Worm (Caenorhabditis elegans) whole organism, late embryonic: ENCODE results near the gene srh-193.
"Not testable (repeated sequence)": the region's sequence is repeated elsewhere in the genome, so short reads cannot be mapped to it uniquely, and the experiment has no call there.

Source experiments
- C38D4.7 ChIP-seq: fragments of 200-800 bp; sonication (Bioruptor generic); optimal IDR thresholded peaks from 2 replicates; lab custom pipeline; 2018; ENCODE audit warnings: mild to moderate bottlenecking, missing genetic modification characterization, moderate library complexity, missing compliant biosample characterization
- F13H6.1 ChIP-seq: sonication (generic microtip); optimal IDR thresholded peaks from 2 replicates; lab custom pipeline; 2016; ENCODE audit warnings: missing genetic modification characterization, missing compliant biosample characterization
- K09A11.1 ChIP-seq: sonication (generic microtip); optimal IDR thresholded peaks from 2 replicates; lab custom pipeline; 2017; ENCODE audit warnings: antibody characterized with exemption, mild to moderate bottlenecking, missing genetic modification characterization, missing compliant biosample characterization; ENCODE audit not compliant: insufficient read depth
- ahr-1 ChIP-seq: sonication (generic microtip); optimal IDR thresholded peaks from 2 replicates; lab custom pipeline; 2016; ENCODE audit warnings: missing genetic modification characterization, missing compliant biosample characterization
- ceh-22 ChIP-seq: sonication (generic microtip); optimal IDR thresholded peaks from 2 replicates; lab custom pipeline; 2017; ENCODE audit warnings: missing biosample characterization, missing genetic modification characterization
- ceh-34 ChIP-seq: sonication (generic microtip); optimal IDR thresholded peaks from 2 replicates; lab custom pipeline; 2016; ENCODE audit warnings: mild to moderate bottlenecking, missing genetic modification characterization, missing compliant biosample characterization
- ceh-45 ChIP-seq: fragments of 200-800 bp; sonication (Bioruptor generic); IDR thresholded peaks from 2 replicates; pipeline ENCODE4 v1.3.6; 2022; ENCODE audit warnings: missing genetic modification reagents, missing genetic modification characterization, missing compliant biosample characterization
- ceh-48 ChIP-seq: sonication (generic microtip); optimal IDR thresholded peaks from 2 replicates; lab custom pipeline; 2016; ENCODE audit warnings: missing genetic modification characterization, inconsistent platforms, missing compliant biosample characterization
- ceh-9 ChIP-seq: sonication (generic microtip); optimal IDR thresholded peaks from 2 replicates; lab custom pipeline; 2016; ENCODE audit warnings: mild to moderate bottlenecking, missing genetic modification characterization, inconsistent platforms, missing compliant biosample characterization
- che-1 ChIP-seq: sonication (generic microtip); optimal IDR thresholded peaks from 2 replicates; lab custom pipeline; 2016; ENCODE audit warnings: mild to moderate bottlenecking, missing genetic modification characterization, missing compliant biosample characterization
- elt-4 ChIP-seq: sonication (generic microtip); optimal IDR thresholded peaks from 2 replicates; lab custom pipeline; 2016; ENCODE audit warnings: missing genetic modification characterization, missing compliant biosample characterization
- ets-4 ChIP-seq: sonication (generic microtip); optimal IDR thresholded peaks from 2 replicates; lab custom pipeline; 2016; ENCODE audit warnings: missing genetic modification characterization, missing compliant biosample characterization
- eyg-1 ChIP-seq: sonication (generic microtip); optimal IDR thresholded peaks from 2 replicates; lab custom pipeline; 2016; ENCODE audit warnings: missing genotype, missing genetic modification characterization, missing compliant biosample characterization
- fax-1 ChIP-seq: sonication (generic microtip); optimal IDR thresholded peaks from 2 replicates; lab custom pipeline; 2016; ENCODE audit warnings: missing genotype, missing genetic modification characterization, missing compliant biosample characterization
- fkh-10 ChIP-seq: fragments of 150-350 bp; optimal IDR thresholded peaks from 2 replicates; lab custom pipeline; 2014; ENCODE audit warnings: missing biosample characterization, missing genetic modification reagents, missing genetic modification characterization
- hlh-13 ChIP-seq: fragments of 200-800 bp; sonication (Bioruptor generic); optimal IDR thresholded peaks from 2 replicates; lab custom pipeline; 2018; ENCODE audit warnings: mild to moderate bottlenecking, missing genetic modification characterization, missing compliant biosample characterization
- lim-6 ChIP-seq: sonication (generic microtip); optimal IDR thresholded peaks from 2 replicates; lab custom pipeline; 2016; ENCODE audit warnings: missing genetic modification characterization, missing compliant biosample characterization
- nhr-232 ChIP-seq: sonication (generic microtip); optimal IDR thresholded peaks from 2 replicates; lab custom pipeline; 2016; ENCODE audit warnings: missing genetic modification characterization, missing compliant biosample characterization
- odd-2 ChIP-seq: sonication (generic microtip); optimal IDR thresholded peaks from 2 replicates; lab custom pipeline; 2017; ENCODE audit warnings: antibody characterized with exemption, mild to moderate bottlenecking, missing genetic modification characterization, missing compliant biosample characterization
- pax-1 ChIP-seq: fragments of 150-350 bp; optimal IDR thresholded peaks from 2 replicates; lab custom pipeline; 2014; ENCODE audit warnings: missing biosample characterization, missing genetic modification characterization
- pha-2 ChIP-seq: sonication (generic microtip); optimal IDR thresholded peaks from 2 replicates; lab custom pipeline; 2017; ENCODE audit warnings: mild to moderate bottlenecking, missing genetic modification characterization, missing compliant biosample characterization
- pqm-1 ChIP-seq: sonication (generic microtip); optimal IDR thresholded peaks from 2 replicates; lab custom pipeline; 2016; ENCODE audit warnings: missing genetic modification characterization, missing compliant biosample characterization
- ref-2 ChIP-seq: sonication (generic microtip); optimal IDR thresholded peaks from 2 replicates; lab custom pipeline; 2016; ENCODE audit warnings: missing genetic modification characterization, missing compliant biosample characterization
- sdc-2 ChIP-seq: sonication (generic microtip); optimal IDR thresholded peaks from 2 replicates; lab custom pipeline; 2016; ENCODE audit warnings: missing genotype, missing genetic modification characterization, missing compliant biosample characterization
- syd-9 ChIP-seq: sonication (generic microtip); optimal IDR thresholded peaks from 2 replicates; lab custom pipeline; 2016; ENCODE audit warnings: mild to moderate bottlenecking, missing genetic modification characterization, moderate library complexity, missing compliant biosample characterization
- tbx-7 ChIP-seq: sonication (generic microtip); optimal IDR thresholded peaks from 2 replicates; lab custom pipeline; 2016; ENCODE audit warnings: missing genotype, missing genetic modification characterization, missing compliant biosample characterization
- ttx-3 ChIP-seq: sonication (generic microtip); optimal IDR thresholded peaks from 2 replicates; lab custom pipeline; 2016; ENCODE audit warnings: missing genetic modification reagents, missing genetic modification characterization, missing compliant biosample characterization
- zip-5 ChIP-seq: sonication (generic microtip); optimal IDR thresholded peaks from 2 replicates; lab custom pipeline; 2016; ENCODE audit warnings: missing genetic modification characterization, missing compliant biosample characterization

Gene srh-193

DNA sequence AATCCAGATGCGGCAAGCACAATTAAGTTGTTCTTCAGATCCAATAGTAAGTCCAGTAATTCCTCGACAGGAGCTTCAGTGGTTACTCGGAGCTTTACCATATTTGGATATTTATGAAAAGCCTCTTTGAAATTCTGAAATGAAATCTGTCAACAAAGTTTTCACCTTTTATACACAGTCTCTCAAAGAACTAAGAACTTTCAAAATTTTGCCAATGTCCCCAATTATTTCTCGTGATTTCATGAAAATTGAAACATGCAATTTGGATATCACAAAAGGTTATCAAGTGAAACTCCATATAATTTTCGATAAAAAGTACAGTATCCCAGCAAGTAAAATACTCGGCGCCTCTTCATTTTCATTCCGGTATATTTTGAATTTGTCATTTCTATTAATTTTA, 5.9 kb upstream of the srh-193 start, which contains the start of gene F47D2.11:
F47D2.11 (minus strand) TSS at position 101 of the 400 bp plus-strand sequence.
- no peak for TF ChIP-seq odd-2 (tag; lab: Kevin White, UChicago)
- TF ChIP-seq sdc-2 = no peak
- no peak for TF ChIP-seq che-1 (tag; lab: Kevin White, UChicago)
- no peak for TF ChIP-seq nhr-232 (tag; lab: Kevin White, UChicago)
- TF ChIP-seq tbx-7 (tag; lab: Kevin White, UChicago) = no peak
- TF ChIP-seq pax-1 = no peak
- no peak for TF ChIP-seq pha-2 (tag; lab: Kevin White, UChicago)
- no peak for TF ChIP-seq ceh-48 (tag; lab: Kevin White, UChicago)
- TF ChIP-seq fax-1 = no peak
- no peak for TF ChIP-seq lim-6 (tag; lab: Kevin White, UChicago)

DNA sequence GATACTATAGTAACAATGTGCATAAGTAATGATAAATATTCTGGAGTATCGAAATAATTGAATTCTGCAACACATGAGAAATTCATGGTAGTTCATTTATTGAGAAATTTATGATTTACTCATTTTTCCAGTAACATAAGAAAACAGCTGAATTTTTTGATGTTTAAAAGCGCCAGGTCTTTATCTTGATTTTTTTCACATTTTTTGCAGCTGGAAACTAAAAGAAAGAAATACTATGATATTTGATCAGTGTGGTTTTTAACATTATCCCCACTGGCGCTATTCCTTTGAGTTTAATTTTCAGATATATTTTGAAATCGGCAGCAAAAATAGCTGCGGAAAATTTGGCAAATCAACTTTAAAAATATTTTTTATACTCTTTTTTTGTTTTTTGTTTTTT, 3.4 kb upstream of the srh-193 start, which contains the start of gene srh-194:
srh-194 (minus strand) TSS at position 101 of the 400 bp plus-strand sequence.
- not testable (repeated sequence) for TF ChIP-seq pqm-1 (tag; lab: Kevin White, UChicago); odd-2 (tag; lab: Kevin White, UChicago); C38D4.7 (GFP tag; lab: Kevin White, UChicago)

DNA sequence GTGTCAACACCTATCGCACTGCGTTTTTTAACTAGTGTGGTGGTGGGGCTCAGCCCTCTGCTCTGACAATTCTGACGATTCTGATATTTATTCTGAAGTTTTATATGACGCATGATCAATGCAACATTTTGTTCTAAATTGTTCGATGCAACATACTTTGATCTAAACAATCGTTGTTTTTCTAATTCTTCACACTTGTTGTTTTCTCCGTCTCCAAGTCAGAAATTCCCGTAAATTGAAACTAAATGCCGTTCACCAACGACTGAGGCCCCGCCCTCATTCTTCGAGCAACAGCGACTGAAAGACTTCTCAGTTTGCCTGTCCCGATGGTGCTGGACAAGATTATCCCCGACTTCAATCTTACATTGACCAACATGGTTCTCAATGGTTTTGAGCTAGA, 5.3 kb downstream of the srh-193 start, which contains the start of gene srt-19:
srt-19 (plus strand) TSS at position 301 of the 400 bp plus-strand sequence.
- TF ChIP-seq K09A11.1; eyg-1 (tag; lab: Kevin White, UChicago); hlh-13 (GFP tag; lab: Kevin White, UChicago): not testable (repeated sequence)

DNA sequence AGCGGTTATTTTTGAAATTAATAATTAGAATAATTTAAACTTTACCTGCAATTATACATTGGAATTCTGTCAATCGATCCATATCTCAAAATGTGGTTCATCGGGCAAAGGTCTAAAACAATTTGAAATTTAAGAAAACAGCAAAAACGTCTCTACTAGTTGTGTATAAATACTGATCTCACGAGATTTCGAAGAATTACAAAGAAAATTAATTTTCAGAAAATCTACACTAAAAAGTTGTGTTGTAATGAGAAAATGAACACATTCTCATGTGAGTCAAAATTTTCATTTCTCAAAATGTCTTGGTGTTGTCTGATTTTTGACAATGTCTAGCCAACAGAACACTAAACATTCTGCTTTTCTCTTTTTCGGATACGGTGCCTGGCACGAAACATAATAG, 8.3 kb downstream of the srh-193 start, which contains the start of gene srt-37:
srt-37 (minus strand) TSS at position 101 of the 400 bp plus-strand sequence.
- TF ChIP-seq ceh-48, ets-4, zip-5 (tag; lab: Kevin White, UChicago): not testable (repeated sequence)

DNA sequence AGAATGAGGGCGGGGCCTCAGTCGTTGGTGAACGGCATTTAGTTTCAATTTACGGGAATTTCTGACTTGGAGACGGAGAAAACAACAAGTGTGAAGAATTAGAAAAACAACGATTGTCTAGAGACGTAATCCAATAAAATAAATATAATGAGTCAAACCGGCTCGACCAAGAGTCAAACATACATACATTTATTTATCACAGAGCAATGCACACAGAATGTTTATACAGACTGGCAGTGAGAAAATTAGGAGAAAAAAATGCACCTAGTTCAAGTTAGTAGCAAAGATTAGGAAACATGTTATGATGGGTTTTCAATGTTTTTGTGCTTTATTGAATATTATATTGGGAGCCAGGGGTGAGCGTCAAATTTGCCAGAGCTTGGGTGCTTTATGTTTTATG, 11.3 kb downstream of the srh-193 start, which contains the start of gene srt-20:
srt-20 (minus strand) TSS at position 101 of the 400 bp plus-strand sequence.
- TF ChIP-seq F13H6.1 (tag; lab: Kevin White, UChicago); pax-1; ceh-22: not testable (repeated sequence)

DNA sequence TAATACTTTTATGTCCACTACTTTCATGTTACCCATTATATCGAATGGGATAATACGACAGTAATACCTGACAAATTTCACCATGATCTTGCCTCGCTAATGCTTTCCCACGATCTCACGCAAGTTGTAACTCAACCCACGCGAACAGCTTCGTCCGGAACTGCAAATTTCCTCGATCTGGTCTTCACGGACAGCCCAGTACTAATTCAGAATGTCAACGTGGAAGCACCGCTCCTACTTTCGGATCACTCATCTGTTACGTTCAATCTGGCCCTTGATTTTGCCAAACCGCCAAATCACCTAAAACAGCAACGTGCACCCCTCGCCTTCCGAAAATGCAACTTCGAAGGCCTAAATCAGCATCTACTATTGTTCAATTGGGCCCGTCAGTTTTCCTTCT, 16.6 kb downstream of the srh-193 start:
- TF ChIP-seq ttx-3 (tag; lab: Kevin White, UChicago) = no peak
- no peak for TF ChIP-seq pha-2 (tag; lab: Kevin White, UChicago)
- no peak for TF ChIP-seq elt-4 (tag; lab: Kevin White, UChicago)
- TF ChIP-seq fkh-10 (GFP tag; lab: Kevin White, UChicago) = no peak
- no peak for TF ChIP-seq ref-2 (tag; lab: Kevin White, UChicago)
- no peak for TF ChIP-seq ceh-45
- no peak for TF ChIP-seq ceh-34 (tag; lab: Kevin White, UChicago)
- TF ChIP-seq odd-2 (tag; lab: Kevin White, UChicago) = no peak
- no peak for TF ChIP-seq ahr-1 (tag; lab: Kevin White, UChicago)
- no peak for TF ChIP-seq che-1 (tag; lab: Kevin White, UChicago)
- TF ChIP-seq ceh-9 (tag; lab: Kevin White, UChicago) = no peak

DNA sequence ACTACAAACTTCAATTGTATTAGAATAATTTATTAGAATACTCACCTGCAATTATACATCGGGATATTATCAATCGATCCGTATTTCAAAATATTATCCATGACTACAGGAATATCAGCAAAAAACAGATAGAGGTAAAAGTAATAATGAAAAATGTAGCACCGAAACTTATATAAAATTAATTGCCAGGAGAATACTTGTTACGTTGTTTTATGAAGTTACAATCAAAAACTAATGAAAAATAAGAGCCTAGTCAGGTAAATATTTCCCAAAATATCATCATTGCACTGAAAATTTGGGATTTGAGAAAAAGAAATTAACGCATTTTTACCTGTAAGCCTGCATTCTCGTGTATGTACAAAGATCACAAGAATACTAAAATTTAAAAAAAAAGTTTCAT, 18.7 kb downstream of the srh-193 start, which contains the start of gene srt-38:
srt-38 (minus strand) TSS at position 101 of the 400 bp plus-strand sequence.
- not testable (repeated sequence) for TF ChIP-seq syd-9 (tag; lab: Kevin White, UChicago); pax-1; zip-5 (tag; lab: Kevin White, UChicago)
